Worm (Caenorhabditis elegans): Measurements from ENCODE around the gene gpd-3.

DNA sequence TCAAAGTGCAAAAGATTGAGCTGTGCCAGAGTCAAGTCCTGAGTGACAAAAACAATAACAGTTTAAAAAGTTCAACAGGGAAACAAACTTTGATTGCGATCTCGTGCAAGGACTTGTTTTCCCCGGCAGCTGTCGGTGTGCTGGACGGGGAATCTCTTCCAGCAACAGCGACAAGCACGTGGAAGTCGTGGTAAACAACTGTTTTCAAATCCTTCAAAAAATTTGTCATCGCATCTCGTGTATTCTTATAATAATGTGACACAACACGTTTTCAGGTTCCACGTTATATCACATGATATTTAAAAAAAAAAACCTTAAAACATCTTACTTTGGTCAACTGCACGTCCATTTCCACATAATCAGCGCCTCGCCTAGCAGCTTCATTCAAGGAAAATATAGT, 4.5 kb downstream of the gpd-3 start:
- TF ChIP-seq unc-62 (GFP tag; optimal IDR thresholded peaks at IDR 0.05) = no peak
- TF ChIP-seq nhr-237 (tag; optimal IDR thresholded peaks at IDR 0.05) = no peak
- TF ChIP-seq bed-3 (GFP tag; optimal IDR thresholded peaks at IDR 0.05) = no peak
- no peak for TF ChIP-seq ztf-11 (tag; optimal IDR thresholded peaks at IDR 0.05)
- TF ChIP-seq ceh-43 (GFP tag; optimal IDR thresholded peaks at IDR 0.05) = no peak
- no peak for TF ChIP-seq ces-1 (GFP tag; optimal IDR thresholded peaks at IDR 0.05)
- TF ChIP-seq sptf-1 (tag; optimal IDR thresholded peaks at IDR 0.05) = no peak
- TF ChIP-seq cnd-1 (tag; optimal IDR thresholded peaks at IDR 0.05) = no peak
- no peak for TF ChIP-seq nhr-2 (tag; optimal IDR thresholded peaks at IDR 0.05)
- TF ChIP-seq nhr-12 (tag; optimal IDR thresholded peaks at IDR 0.05) = no peak
- TF ChIP-seq unc-39 (tag; optimal IDR thresholded peaks at IDR 0.05) = no peak
- TF ChIP-seq snpc-4 (tag; optimal IDR thresholded peaks at IDR 0.05) = no peak

All from whole organism, mixed stage, embryonic.